Worm (Caenorhabditis elegans) whole organism, L1 larva: ENCODE measurements around the gene F32D1.7.

Experiments used
- C04F5.9 ChIP-seq: sonication (generic microtip); optimal IDR thresholded peaks from 2 replicates; lab custom pipeline; 2016; ENCODE audit warnings: missing genetic modification characterization, missing compliant biosample characterization
- C34B4.2 ChIP-seq: sonication (generic microtip); optimal IDR thresholded peaks from 2 replicates; lab custom pipeline; 2017; ENCODE audit warnings: mild to moderate bottlenecking, missing genetic modification characterization, missing compliant biosample characterization
- F16B12.6 ChIP-seq: fragments of 150-350 bp; optimal IDR thresholded peaks from 2 replicates; lab custom pipeline; 2014; ENCODE audit warnings: missing biosample characterization, missing genetic modification characterization
- alr-1 ChIP-seq: fragments of 200-800 bp; sonication (Bioruptor generic); optimal IDR thresholded peaks from 2 replicates; lab custom pipeline; 2018; ENCODE audit warnings: borderline replicate concordance, mild to moderate bottlenecking, missing genetic modification characterization, missing compliant biosample characterization
- blmp-1 ChIP-seq: fragments of 150-350 bp; optimal IDR thresholded peaks from 2 replicates; lab custom pipeline; 2014; ENCODE audit warnings: missing biosample characterization, missing genetic modification characterization
- ceh-82 ChIP-seq, 3 experiments: fragments of 150-350 bp in 1 of 3; sonication (generic microtip) in 2 of 3; optimal IDR thresholded peaks; 2 replicates each; lab custom pipeline; 2014 to 2017; ENCODE audit warnings: missing biosample characterization in 3 of 3, missing genetic modification characterization in 3 of 3
- ces-1 ChIP-seq: fragments of 150-350 bp; optimal IDR thresholded peaks from 2 replicates; lab custom pipeline; 2014; ENCODE audit warnings: missing biosample characterization, missing genetic modification reagents, missing genetic modification characterization
- efl-1 ChIP-seq, 4 experiments: fragments of 150-350 bp; optimal IDR thresholded peaks in 3 of 4; peaks in 1 of 4; 1 replicate in 1 of 4; 2 replicates in 3 of 4; lab custom pipeline; 2014; ENCODE audit warnings: missing biosample characterization in 2 of 4, missing genetic modification characterization in 2 of 4, missing genetic modification reagents in 2 of 4
- efl-3 ChIP-seq: fragments of 200-800 bp; sonication (Bioruptor generic); optimal IDR thresholded peaks from 2 replicates; lab custom pipeline; 2018; ENCODE audit warnings: mild to moderate bottlenecking, missing genetic modification characterization, missing compliant biosample characterization
- egl-13 ChIP-seq: sonication (generic microtip); optimal IDR thresholded peaks from 2 replicates; lab custom pipeline; 2016; ENCODE audit warnings: missing genotype, missing genetic modification reagents, missing genetic modification characterization, missing compliant biosample characterization
- fos-1 ChIP-seq: fragments of 150-350 bp; optimal IDR thresholded peaks from 2 replicates; lab custom pipeline; 2014; ENCODE audit warnings: missing biosample characterization, missing genetic modification characterization
- grh-1 ChIP-seq: fragments of 200-800 bp; sonication (Bioruptor generic); IDR thresholded peaks from 2 replicates; pipeline ENCODE4 v1.3.6; 2022; ENCODE audit warnings: missing genetic modification reagents, missing genetic modification characterization, missing compliant biosample characterization
- jun-1 ChIP-seq: fragments of 150-350 bp; optimal IDR thresholded peaks from 2 replicates; lab custom pipeline; 2014; ENCODE audit warnings: missing biosample characterization, missing genetic modification reagents, missing genetic modification characterization
- lin-13 ChIP-seq: fragments of 150-350 bp; optimal IDR thresholded peaks from 2 replicates; lab custom pipeline; 2014; ENCODE audit warnings: missing biosample characterization, missing genetic modification reagents, missing genetic modification characterization
- lin-35 ChIP-seq, 2 experiments: fragments of 150-350 bp; optimal IDR thresholded peaks; 2 replicates each; lab custom pipeline; 2014; ENCODE audit warnings: missing biosample characterization in 2 of 2, missing genetic modification characterization in 2 of 2, missing genetic modification reagents in 2 of 2
- lin-39 ChIP-seq: fragments of 150-350 bp; optimal IDR thresholded peaks from 2 replicates; lab custom pipeline; 2014; ENCODE audit warnings: missing biosample characterization, missing genetic modification reagents, missing genetic modification characterization
- lir-3 ChIP-seq: sonication (generic microtip); optimal IDR thresholded peaks from 2 replicates; lab custom pipeline; 2016; ENCODE audit warnings: mild to moderate bottlenecking, missing genetic modification characterization, moderate library complexity, missing compliant biosample characterization; ENCODE audit not compliant: poor library complexity
- mef-2 ChIP-seq: fragments of 150-350 bp; optimal IDR thresholded peaks from 2 replicates; lab custom pipeline; 2014; ENCODE audit warnings: missing biosample characterization, missing genetic modification characterization
- mep-1 ChIP-seq: fragments of 150-350 bp; optimal IDR thresholded peaks from 2 replicates; lab custom pipeline; 2014; ENCODE audit warnings: missing biosample characterization, missing genetic modification characterization
- nhr-12 ChIP-seq: sonication (generic microtip); optimal IDR thresholded peaks from 2 replicates; lab custom pipeline; 2017; ENCODE audit warnings: missing biosample characterization, missing genetic modification characterization
- nhr-19 ChIP-seq: fragments of 200-800 bp; sonication (Bioruptor generic); conservative IDR thresholded peaks from 2 replicates; pipeline ENCODE4 v1.3.6; 2022; ENCODE audit warnings: missing genetic modification characterization, missing compliant biosample characterization
- nhr-28 ChIP-seq: fragments of 150-350 bp; optimal IDR thresholded peaks from 2 replicates; lab custom pipeline; 2014; ENCODE audit warnings: missing biosample characterization, missing genetic modification characterization
- nhr-71 ChIP-seq: sonication (generic microtip); optimal IDR thresholded peaks from 2 replicates; lab custom pipeline; 2016; ENCODE audit warnings: mild to moderate bottlenecking, missing genetic modification characterization, moderate library complexity, missing compliant biosample characterization
- nhr-85 ChIP-seq: sonication (generic microtip); peaks from one replicate; lab custom pipeline; 2016; ENCODE audit warnings: missing genetic modification characterization, inconsistent platforms, missing compliant biosample characterization
- pag-3 ChIP-seq: sonication (generic microtip); optimal IDR thresholded peaks from 2 replicates; lab custom pipeline; 2017; ENCODE audit warnings: missing genetic modification characterization, mild to moderate bottlenecking, missing compliant biosample characterization, antibody characterized with exemption, borderline replicate concordance; ENCODE audit not compliant: insufficient read depth
- sox-4 ChIP-seq: sonication (generic microtip); optimal IDR thresholded peaks from 2 replicates; lab custom pipeline; 2016; ENCODE audit warnings: missing genetic modification characterization, missing compliant biosample characterization
- sptf-1 ChIP-seq: fragments of 150-350 bp; optimal IDR thresholded peaks from 2 replicates; lab custom pipeline; 2014; ENCODE audit warnings: missing biosample characterization, missing genetic modification characterization
- swsn-7 ChIP-seq: sonication (generic microtip); optimal IDR thresholded peaks from 2 replicates; lab custom pipeline; 2016; ENCODE audit warnings: missing genetic modification characterization, missing compliant biosample characterization
- tlp-1 ChIP-seq: fragments of 150-350 bp; optimal IDR thresholded peaks from 2 replicates; lab custom pipeline; 2014; ENCODE audit warnings: missing biosample characterization, missing genetic modification characterization
- zag-1 ChIP-seq: fragments of 150-350 bp; optimal IDR thresholded peaks from 2 replicates; lab custom pipeline; 2014; ENCODE audit warnings: missing biosample characterization, missing genetic modification characterization
- zip-4 ChIP-seq: fragments of 200-800 bp; sonication (Bioruptor generic); optimal IDR thresholded peaks from 2 replicates; lab custom pipeline; 2018; ENCODE audit warnings: mild to moderate bottlenecking, missing genetic modification characterization, moderate library complexity, missing compliant biosample characterization
- ztf-11 ChIP-seq, 2 experiments: sonication (generic microtip); optimal IDR thresholded peaks; 2 replicates each; lab custom pipeline; 2016 to 2017; ENCODE audit warnings: missing genetic modification characterization in 2 of 2, missing biosample characterization in 1 of 2, missing compliant biosample characterization in 1 of 2

F32D1.7 gene

DNA sequence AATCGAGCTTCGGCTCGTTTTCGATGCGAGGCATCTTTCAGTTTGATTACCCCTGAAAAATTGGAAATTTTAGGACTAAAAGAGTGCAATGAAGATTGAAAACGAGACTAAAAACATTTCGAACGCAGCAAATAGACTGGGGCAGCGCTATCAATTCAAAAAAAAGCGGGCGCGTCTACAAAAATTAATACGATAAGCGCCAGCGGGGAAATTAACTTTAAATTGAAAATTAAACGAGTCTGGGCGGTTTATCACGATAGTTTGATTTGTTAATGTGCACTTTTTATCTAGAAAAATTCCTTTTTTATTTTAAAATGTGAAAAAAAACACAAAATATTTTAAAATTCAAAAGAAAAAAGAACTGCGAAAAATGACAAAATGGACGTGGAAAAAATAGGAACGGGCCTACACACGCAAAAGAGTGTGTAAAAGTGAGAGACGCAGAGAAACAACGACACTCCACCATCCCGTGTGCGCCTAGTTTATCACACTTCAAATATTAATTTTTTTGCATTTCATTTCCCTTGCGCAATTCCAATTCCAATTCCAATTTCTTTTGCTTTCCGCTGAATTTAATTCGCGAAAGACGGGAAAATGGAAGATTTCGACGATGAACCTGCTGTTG lies 4.6 kb downstream of the F32D1.7 start, which contains the start of the genes gmpr-1 and fipp-1 (continued):
- TF ChIP-seq lin-35 (GFP tag; optimal IDR thresholded peaks at IDR 0.05; lab: Kevin White, UChicago) (peak; percentile 67 to 82), efl-3 (GFP tag; lab: Kevin White, UChicago) (no peak), sox-4 (tag; lab: Kevin White, UChicago) (no peak), grh-1 (GFP tag; lab: Robert Waterston, UW) (peak; percentile 67), F16B12.6 (peak; percentile 31), ceh-82 (tag; optimal IDR thresholded peaks at IDR 0.05; lab: Kevin White, UChicago) (peak; percentile 33 to 71 (median 45)), jun-1 (peak; percentile 33), lin-39 (tag; lab: Kevin White, UChicago) (peak; percentile 69), nhr-12 (no peak), nhr-19 (GFP tag; lab: Robert Waterston, UW) (peak; percentile 70), ztf-11 (tag; optimal IDR thresholded peaks at IDR 0.05; lab: Kevin White, UChicago) (no peak), zip-4 (GFP tag; lab: Kevin White, UChicago) (peak; percentile 21), nhr-71 (tag; lab: Kevin White, UChicago) (peak; percentile 81), egl-13 (peak; percentile 22)

DNA sequence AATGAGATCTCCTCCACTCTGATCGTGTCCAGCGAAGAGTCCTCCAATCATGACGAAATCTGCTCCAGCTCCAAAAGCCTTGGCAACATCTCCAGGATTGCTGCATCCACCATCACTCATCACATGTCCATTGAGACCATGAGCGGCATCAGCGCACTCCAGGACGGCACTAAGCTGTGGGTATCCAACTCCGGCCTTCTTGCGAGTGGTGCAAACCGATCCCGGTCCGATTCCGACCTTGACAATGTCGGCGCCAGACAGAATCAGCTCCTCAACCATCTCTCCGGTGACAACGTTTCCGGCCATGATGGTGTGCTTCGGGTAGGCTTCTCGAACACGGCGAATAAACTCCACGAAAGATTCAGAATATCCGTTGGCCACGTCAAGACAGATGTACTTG lies 5.5 kb downstream of the F32D1.7 start:
- TF ChIP-seq nhr-85 (no peak), swsn-7 (tag; lab: Kevin White, UChicago) (no peak), tlp-1 (no peak), alr-1 (tag; lab: Kevin White, UChicago) (peak; percentile 81), mep-1 (no peak)

DNA sequence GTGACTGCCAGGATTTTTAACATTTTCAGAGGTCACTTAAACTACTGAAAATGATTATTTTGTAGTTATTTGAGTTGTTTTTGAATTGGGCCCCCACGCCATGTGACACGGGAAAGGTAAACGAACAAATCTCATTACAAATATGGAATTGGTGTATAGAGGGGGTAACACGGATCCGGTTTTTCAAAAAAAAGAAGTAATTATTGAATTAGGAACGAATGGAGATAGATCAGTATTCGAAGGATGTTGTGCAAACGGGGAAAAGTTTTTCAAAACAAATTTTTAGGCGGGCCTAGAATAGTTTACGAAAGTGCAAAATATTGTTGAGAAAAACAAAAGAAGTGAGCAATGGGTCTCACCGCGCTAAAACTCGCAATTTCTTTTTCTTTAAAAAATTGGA lies 9.5 kb downstream of the F32D1.7 start, which contains the start of gene F32D1.11:
Gene F32D1.11, minus strand, starts transcription at position 101 of the 400 bp plus-strand sequence.
- TF ChIP-seq efl-1 (optimal IDR thresholded peaks at IDR 0.05; lab: Kevin White, UChicago) (no peak), efl-1 (GFP tag; optimal IDR thresholded peaks at IDR 0.05 in 1 of 2; lab: Kevin White, UChicago) (peak in 1 of 2 experiments; percentile 26), lin-13 (no peak)
- TF ChIP-seq, all 84 proteins: peak for 1

- no peak for TF ChIP-seq pag-3
- TF ChIP-seq sox-4 (tag; lab: Kevin White, UChicago), result no peak
- TF ChIP-seq sptf-1 (tag; lab: Kevin White, UChicago), result no peak
- TF ChIP-seq lir-3, result no peak
- no peak for TF ChIP-seq mef-2 (tag; lab: Kevin White, UChicago)
- no peak for TF ChIP-seq ces-1 (GFP tag; lab: Kevin White, UChicago)
- no peak for TF ChIP-seq nhr-85
- no peak for TF ChIP-seq nhr-28 (tag; lab: Kevin White, UChicago)
- no peak for TF ChIP-seq C34B4.2 (tag; lab: Kevin White, UChicago)
- TF ChIP-seq fos-1 (tag; lab: Kevin White, UChicago), result no peak
- TF ChIP-seq C04F5.9 (tag; lab: Kevin White, UChicago), result no peak
- no peak for TF ChIP-seq mep-1
- TF ChIP-seq jun-1, result no peak
Observed at ce11 chrV:4364517-4364916, 11.5 kb downstream of the F32D1.7 start, which contains the start of gene grl-13. Gene grl-13, minus strand, starts transcription at chrV:4364617.

DNA sequence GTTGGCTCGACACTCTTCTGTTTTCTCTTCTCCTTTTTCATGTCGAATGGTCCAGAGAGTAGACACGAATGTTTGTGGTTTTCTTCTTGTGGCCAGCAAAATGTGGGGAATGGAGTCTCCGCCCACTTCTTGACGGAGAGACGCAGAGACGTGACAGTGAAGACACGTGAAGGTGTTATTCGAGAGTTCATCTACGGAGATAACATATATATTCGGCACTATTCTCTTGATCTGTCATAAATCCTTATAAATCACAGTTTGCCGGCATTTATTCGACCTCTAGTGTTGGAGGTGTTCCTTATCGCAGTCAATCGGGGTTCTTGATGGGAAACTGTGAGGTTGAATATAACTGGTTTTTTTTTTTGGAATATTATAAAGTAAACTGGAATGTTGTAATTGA lies 14.5 kb downstream of the F32D1.7 start, which contains the start of gene F32D1.3:
Gene F32D1.3, minus strand, starts transcription at position 65 of the 400 bp plus-strand sequence.
- peak; percentile 12 for TF ChIP-seq blmp-1 (tag; lab: Kevin White, UChicago)
- TF ChIP-seq zag-1 (tag; lab: Kevin White, UChicago), result no peak
